Worm (Caenorhabditis elegans) whole organism, L1 larva: ENCODE results near the gene EGAP2.1.

ENCODE experiments used
- F16B12.6 ChIP-seq: fragments of 150-350 bp; optimal IDR thresholded peaks from 2 replicates; lab custom pipeline; 2014; ENCODE audit warnings: missing biosample characterization, missing genetic modification characterization
- alr-1 ChIP-seq: fragments of 200-800 bp; sonication (Bioruptor generic); optimal IDR thresholded peaks from 2 replicates; lab custom pipeline; 2018; ENCODE audit warnings: borderline replicate concordance, mild to moderate bottlenecking, missing genetic modification characterization, missing compliant biosample characterization
- nhr-77 ChIP-seq: fragments of 150-350 bp; optimal IDR thresholded peaks from 2 replicates; lab custom pipeline; 2014; ENCODE audit warnings: missing biosample characterization, missing genetic modification characterization
- sup-37 ChIP-seq: fragments of 200-800 bp; sonication (Bioruptor generic); optimal IDR thresholded peaks from 2 replicates; lab custom pipeline; 2018; ENCODE audit warnings: mild to moderate bottlenecking, missing genetic modification characterization, missing compliant biosample characterization
- tbx-2 ChIP-seq: sonication (generic microtip); optimal IDR thresholded peaks from 2 replicates; lab custom pipeline; 2016; ENCODE audit warnings: missing genetic modification characterization, missing compliant biosample characterization
- unc-62 ChIP-seq: fragments of 150-350 bp; optimal IDR thresholded peaks from 2 replicates; lab custom pipeline; 2014; ENCODE audit warnings: missing biosample characterization, missing genetic modification reagents, missing genetic modification characterization
- vab-15 ChIP-seq: sonication (generic microtip); optimal IDR thresholded peaks from 2 replicates; lab custom pipeline; 2017; ENCODE audit warnings: missing genotype, mild to moderate bottlenecking, missing genetic modification characterization, missing compliant biosample characterization

DNA sequence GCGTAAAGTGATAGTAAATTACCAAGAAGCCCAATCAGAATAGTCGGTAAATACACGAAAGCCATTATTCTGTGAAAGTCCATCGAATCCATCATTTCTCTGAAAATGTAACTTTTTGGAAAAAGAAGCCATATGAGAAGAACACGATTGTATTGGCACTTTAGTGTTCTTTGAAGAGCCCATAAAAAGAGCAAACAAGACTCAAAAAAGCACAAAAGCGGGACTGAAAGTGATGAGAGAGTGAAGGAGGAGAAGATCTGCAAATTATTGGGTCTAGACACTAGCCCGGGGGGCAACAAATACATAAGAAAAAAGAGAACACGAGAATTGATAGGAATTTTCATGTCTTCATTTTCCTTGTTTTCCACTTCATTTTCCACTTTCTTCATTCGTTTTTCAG is 24.2 kb downstream of the EGAP2.1 start, which contains the start of gene frpr-4:
- no peak for TF ChIP-seq sup-37 (GFP tag; lab: Kevin White, UChicago)
- no peak for TF ChIP-seq F16B12.6 (tag; lab: Kevin White, UChicago)
- TF ChIP-seq unc-62 (GFP tag; lab: Kevin White, UChicago) = no peak
- TF ChIP-seq vab-15 (tag; lab: Kevin White, UChicago) = no peak
- no peak for TF ChIP-seq tbx-2
- TF ChIP-seq alr-1 (tag; lab: Kevin White, UChicago) = no peak
- no peak for TF ChIP-seq nhr-77 (tag; lab: Kevin White, UChicago)
